Worm (Caenorhabditis elegans): Measurements from ENCODE around the gene glt-6.

ce11 chrIV:7512617-7513233 is 9.3 kb downstream of the glt-6 start, which contains the start of the genes plc-4 and R05G6.4:
- TF ChIP-seq aly-1 (tag; optimal IDR thresholded peaks at IDR 0.05) (no peak), F13C5.2 (tag; optimal IDR thresholded peaks at IDR 0.05) (no peak), scrt-1 (GFP tag; IDR thresholded peaks at IDR 0.05) (no peak), hnd-1 (tag; optimal IDR thresholded peaks at IDR 0.05) (no peak), ama-1 (optimal IDR thresholded peaks at IDR 0.05) (no peak), hmbx-1 (tag; optimal IDR thresholded peaks at IDR 0.05) (no peak), flt-1 (GFP tag; IDR thresholded peaks at IDR 0.05) (no peak), pes-1 (GFP tag; IDR thresholded peaks at IDR 0.05) (no peak), sea-1 (GFP tag; conservative IDR thresholded peaks at IDR 0.05) (no peak), ets-7 (tag; optimal IDR thresholded peaks at IDR 0.05) (no peak), ceh-13 (GFP tag; optimal IDR thresholded peaks at IDR 0.05) (no peak), tra-4 (tag; optimal IDR thresholded peaks at IDR 0.05) (no peak), tbx-11 (GFP tag; IDR thresholded peaks at IDR 0.05) (no peak)

Data from whole organism, early embryonic.